Worm (Caenorhabditis elegans) whole organism, young adult: Measurements from ENCODE around the gene K09E4.1.
"Not testable (repeated sequence)": the region's sequence is repeated elsewhere in the genome, so short reads cannot be mapped to it uniquely, and the experiment has no call there.

Source experiments
- B0019.2 ChIP-seq: fragments of 200-800 bp; sonication (Bioruptor generic); conservative IDR thresholded peaks from 2 replicates; pipeline ENCODE4 v1.3.6; 2022; ENCODE audit warnings: missing genetic modification reagents, missing genetic modification characterization, missing compliant biosample characterization
- C06A6.2 ChIP-seq: fragments of 200-800 bp; sonication (Bioruptor generic); conservative IDR thresholded peaks from 2 replicates; pipeline ENCODE4 v1.3.6; 2022; ENCODE audit warnings: missing genetic modification characterization, missing compliant biosample characterization
- D2030.7 ChIP-seq: fragments of 200-800 bp; sonication (Bioruptor generic); IDR thresholded peaks from 2 replicates; pipeline ENCODE4 v1.3.6; 2022; ENCODE audit warnings: missing genetic modification reagents, missing genetic modification characterization, missing compliant biosample characterization
- F33H1.4 ChIP-seq: fragments of 200-800 bp; sonication (Bioruptor generic); IDR thresholded peaks from 2 replicates; pipeline ENCODE4 v1.3.6; 2022; ENCODE audit warnings: missing genetic modification reagents, missing genetic modification characterization, missing compliant biosample characterization
- F49E8.2 ChIP-seq: sonication (generic microtip); optimal IDR thresholded peaks from 3 replicates; lab custom pipeline; 2017; ENCODE audit warnings: missing genetic modification characterization, mild to moderate bottlenecking, missing compliant biosample characterization, antibody characterized with exemption, moderate library complexity; ENCODE audit not compliant: insufficient read depth
- K11D2.4 ChIP-seq: fragments of 200-800 bp; sonication (Bioruptor generic); IDR thresholded peaks from 2 replicates; pipeline ENCODE4 v1.3.6; 2022; ENCODE audit warnings: missing genetic modification reagents, missing genetic modification characterization, missing compliant biosample characterization
- Y53G8AR.9 ChIP-seq: fragments of 200-800 bp; sonication (Bioruptor generic); conservative IDR thresholded peaks from 2 replicates; pipeline ENCODE4 v1.3.6; 2022; ENCODE audit warnings: missing genetic modification reagents, missing genetic modification characterization, missing compliant biosample characterization
- Y56A3A.18 ChIP-seq: fragments of 200-800 bp; sonication (Bioruptor generic); IDR thresholded peaks from 2 replicates; pipeline ENCODE4 v1.3.6; 2022; ENCODE audit warnings: missing genetic modification reagents, missing genetic modification characterization, missing compliant biosample characterization
- Y95B8A.8 ChIP-seq: fragments of 200-800 bp; sonication (Bioruptor generic); IDR thresholded peaks from 2 replicates; pipeline ENCODE4 v1.3.6; 2022; ENCODE audit warnings: missing genetic modification reagents, missing genetic modification characterization, missing compliant biosample characterization
- athp-1 ChIP-seq: sonication (generic microtip); optimal IDR thresholded peaks from 2 replicates; lab custom pipeline; 2017; ENCODE audit warnings: mild to moderate bottlenecking, missing genetic modification characterization, missing compliant biosample characterization
- attf-3 ChIP-seq: fragments of 200-800 bp; sonication (Bioruptor generic); conservative IDR thresholded peaks from 2 replicates; pipeline ENCODE4 v1.3.6; 2022; ENCODE audit warnings: missing genetic modification reagents, missing genetic modification characterization, missing compliant biosample characterization
- attf-5 ChIP-seq: fragments of 200-800 bp; sonication (Bioruptor generic); optimal IDR thresholded peaks from 2 replicates; lab custom pipeline; 2018; ENCODE audit warnings: mild to moderate bottlenecking, missing genetic modification characterization, missing compliant biosample characterization
- bed-2 ChIP-seq: fragments of 200-800 bp; sonication (Bioruptor generic); IDR thresholded peaks from 2 replicates; pipeline ENCODE4 v1.3.6; 2022; ENCODE audit warnings: missing genetic modification reagents, missing genetic modification characterization, missing compliant biosample characterization
- cebp-1 ChIP-seq, 2 experiments: fragments of 200-800 bp in 1 of 2; sonication (Bioruptor generic) in 1 of 2; sonication (generic microtip) in 1 of 2; IDR thresholded peaks in 1 of 2; optimal IDR thresholded peaks in 1 of 2; 2 replicates each; pipeline versions ENCODE4 v1.3.6 to Lab custom; 2017 to 2022; ENCODE audit warnings: missing compliant biosample characterization in 2 of 2, missing genetic modification characterization in 2 of 2, mild to moderate bottlenecking in 1 of 2, missing genetic modification reagents in 1 of 2, moderate library complexity in 1 of 2
- ceh-100 ChIP-seq: fragments of 200-800 bp; sonication (Bioruptor generic); IDR thresholded peaks from 2 replicates; pipeline ENCODE4 v1.3.6; 2022; ENCODE audit warnings: missing genetic modification reagents, missing genetic modification characterization, missing compliant biosample characterization
- dox-1 ChIP-seq: fragments of 200-800 bp; sonication (Bioruptor generic); IDR thresholded peaks from 2 replicates; pipeline ENCODE4 v1.3.6; 2022; ENCODE audit warnings: missing genetic modification reagents, missing genetic modification characterization, missing compliant biosample characterization
- egl-44 ChIP-seq: fragments of 200-800 bp; sonication (Bioruptor generic); IDR thresholded peaks from 2 replicates; pipeline ENCODE4 v1.3.6; 2022; ENCODE audit warnings: missing genetic modification reagents, missing genetic modification characterization, missing compliant biosample characterization
- egrh-3 ChIP-seq: fragments of 200-800 bp; sonication (Bioruptor generic); IDR thresholded peaks from 2 replicates; pipeline ENCODE4 v1.3.6; 2022; ENCODE audit warnings: missing genetic modification reagents, missing genetic modification characterization, missing compliant biosample characterization
- ekl-4 ChIP-seq: fragments of 200-800 bp; sonication (Bioruptor generic); IDR thresholded peaks from 2 replicates; pipeline ENCODE4 v1.3.6; 2022; ENCODE audit warnings: missing genetic modification reagents, missing genetic modification characterization, missing compliant biosample characterization
- hmg-1.2 ChIP-seq: fragments of 200-800 bp; sonication (Bioruptor generic); IDR thresholded peaks from 2 replicates; pipeline ENCODE4 v1.3.6; 2022; ENCODE audit warnings: missing genetic modification reagents, missing genetic modification characterization, missing compliant biosample characterization
- hsf-1 ChIP-seq: fragments of 200-800 bp; sonication (Bioruptor generic); IDR thresholded peaks from 2 replicates; pipeline ENCODE4 v1.3.6; 2022; ENCODE audit warnings: missing genetic modification reagents, missing genetic modification characterization, missing compliant biosample characterization
- lin-35 ChIP-seq, 3 experiments: fragments of 150-350 bp in 2 of 3; sonication (generic microtip) in 1 of 3; optimal IDR thresholded peaks; 2 replicates each; lab custom pipeline; 2014 to 2018; ENCODE audit warnings: missing biosample characterization in 3 of 3, missing genetic modification characterization in 3 of 3, missing genetic modification reagents in 3 of 3
- lin-40 ChIP-seq: sonication (generic microtip); optimal IDR thresholded peaks from 2 replicates; lab custom pipeline; 2016; ENCODE audit warnings: missing genetic modification characterization, mild to moderate bottlenecking, missing compliant biosample characterization, missing genotype, missing genetic modification reagents
- lir-1 ChIP-seq: fragments of 200-800 bp; sonication (Bioruptor generic); conservative IDR thresholded peaks from 2 replicates; pipeline ENCODE4 v1.3.6; 2022; ENCODE audit warnings: missing genetic modification reagents, missing genetic modification characterization, missing compliant biosample characterization
- madf-10 ChIP-seq: sonication (generic microtip); optimal IDR thresholded peaks from 2 replicates; lab custom pipeline; 2016; ENCODE audit warnings: mild to moderate bottlenecking, missing genetic modification characterization, missing compliant biosample characterization
- madf-3 ChIP-seq: fragments of 200-800 bp; sonication (Bioruptor generic); IDR thresholded peaks from 2 replicates; pipeline ENCODE4 v1.3.6; 2022; ENCODE audit warnings: missing genetic modification reagents, missing genetic modification characterization, missing compliant biosample characterization
- madf-6 ChIP-seq: fragments of 200-800 bp; sonication (Bioruptor generic); IDR thresholded peaks from 2 replicates; pipeline ENCODE4 v1.3.6; 2022; ENCODE audit warnings: missing genetic modification reagents, missing genetic modification characterization, missing compliant biosample characterization
- mcd-1 ChIP-seq: fragments of 200-800 bp; sonication (Bioruptor generic); IDR thresholded peaks from 2 replicates; pipeline ENCODE4 v1.3.6; 2022; ENCODE audit warnings: missing genetic modification reagents, missing genetic modification characterization, missing compliant biosample characterization
- nfyb-1 ChIP-seq: fragments of 200-800 bp; sonication (Bioruptor generic); IDR thresholded peaks from 2 replicates; pipeline ENCODE4 v1.3.6; 2022; ENCODE audit warnings: missing genetic modification reagents, missing genetic modification characterization, missing compliant biosample characterization
- nhr-80 ChIP-seq: sonication (generic microtip); optimal IDR thresholded peaks from 2 replicates; lab custom pipeline; 2016; ENCODE audit warnings: missing genetic modification characterization, missing compliant biosample characterization
- pbrm-1 ChIP-seq: fragments of 200-800 bp; sonication (Bioruptor generic); IDR thresholded peaks from 2 replicates; pipeline ENCODE4 v1.3.6; 2022; ENCODE audit warnings: missing genetic modification reagents, missing genetic modification characterization, missing compliant biosample characterization
- rcor-1 ChIP-seq: fragments of 200-800 bp; sonication (Bioruptor generic); IDR thresholded peaks from 2 replicates; pipeline ENCODE4 v1.3.6; 2022; ENCODE audit warnings: missing genetic modification reagents, missing genetic modification characterization, missing compliant biosample characterization
- rpc-1 ChIP-seq, 2 experiments: fragments of 150-350 bp in 1 of 2; sonication (generic microtip) in 1 of 2; optimal IDR thresholded peaks; 2 replicates each; lab custom pipeline; 2014 to 2018; ENCODE audit warnings: missing biosample characterization in 1 of 2, missing genetic modification characterization in 1 of 2, missing genetic modification reagents in 1 of 2, missing genotype in 1 of 2
- snpc-4 ChIP-seq, 5 experiments: fragments of 150-350 bp in 1 of 5; sonication (generic microtip) in 4 of 5; optimal IDR thresholded peaks; 2 replicates each; lab custom pipeline; 2014 to 2018; ENCODE audit warnings: missing genetic modification characterization in 5 of 5, missing biosample characterization in 3 of 5, antibody characterized with exemption in 2 of 5, mild to moderate bottlenecking in 2 of 5, missing compliant biosample characterization in 2 of 5, missing genotype in 2 of 5, moderate library complexity in 2 of 5, missing genetic modification reagents in 1 of 5
- ztf-28 ChIP-seq: fragments of 200-800 bp; sonication (Bioruptor generic); IDR thresholded peaks from 2 replicates; pipeline ENCODE4 v1.3.6; 2022; ENCODE audit warnings: missing genetic modification reagents, missing genetic modification characterization, missing compliant biosample characterization

The K09E4.1 gene

ce11 chrII:14142098-14142554 lies 4.5 kb downstream of the K09E4.1 start, which contains the start of gene cacn-1:
Gene cacn-1 (minus strand): TSS chrII:14142148.
- TF ChIP-seq B0019.2 (GFP tag; lab: Robert Waterston, UW) (0 out of 2 replicates have a peak, but pooled peaks have one; percentile 24), egl-44 (GFP tag; lab: Robert Waterston, UW) (peak; percentile 19; the same call in 1 of the 2 replicates), attf-5 (GFP tag; lab: Kevin White, UChicago) (peak; percentile 37), bed-2 (GFP tag; lab: Robert Waterston, UW) (0 out of 2 replicates have a peak, but pooled peaks have one; percentile 30), athp-1 (peak; percentile 20), rcor-1 (GFP tag; lab: Robert Waterston, UW) (peak; percentile 38; the same call in 1 of the 2 replicates), rpc-1 (optimal IDR thresholded peaks at IDR 0.05; lab: Kevin White, UChicago) (peak; percentile 3), mcd-1 (GFP tag; lab: Robert Waterston, UW) (peak; percentile 90), ekl-4 (GFP tag; lab: Robert Waterston, UW) (peak; percentile 69), ceh-100 (GFP tag; lab: Robert Waterston, UW) (peak; percentile 93), lir-1 (0 out of 2 replicates have a peak, but pooled peaks have one; percentile 14), Y95B8A.8 (GFP tag; lab: Robert Waterston, UW) (peak; percentile 29; the same call in 1 of the 2 replicates), K11D2.4 (GFP tag; lab: Robert Waterston, UW) (peak; percentile 67), dox-1 (GFP tag; lab: Robert Waterston, UW) (peak; percentile 79), madf-3 (GFP tag; lab: Robert Waterston, UW) (peak; percentile 79; the same call in 1 of the 2 replicates), cebp-1 (GFP tag; IDR thresholded peaks at IDR 0.05; lab: Robert Waterston, UW) (0 out of 2 replicates have a peak, but pooled peaks have one; percentile 50), cebp-1 (tag; optimal IDR thresholded peaks at IDR 0.05; lab: Kevin White, UChicago) (peak; percentile 73), ztf-28 (GFP tag; lab: Robert Waterston, UW) (peak; percentile 67; the same call in 1 of the 2 replicates), snpc-4 (tag; optimal IDR thresholded peaks at IDR 0.05; lab: Kevin White, UChicago) (peak in 2 of 4 experiments; percentile 35 to 41), F49E8.2 (peak; percentile 10), D2030.7 (peak; percentile 47; the same call in 1 of the 2 replicates), Y53G8AR.9 (GFP tag; lab: Robert Waterston, UW) (peak; percentile 58; the same call in 1 of the 2 replicates), madf-6 (GFP tag; lab: Robert Waterston, UW) (peak; percentile 34; the same call in 1 of the 2 replicates), C06A6.2 (GFP tag; lab: Robert Waterston, UW) (peak; percentile 84), pbrm-1 (GFP tag; lab: Robert Waterston, UW) (peak; percentile 56; the same call in 1 of the 2 replicates), hsf-1 (GFP tag; lab: Robert Waterston, UW) (0 out of 2 replicates have a peak, but pooled peaks have one; percentile 21), nfyb-1 (peak; percentile 85; the same call in 1 of the 2 replicates), nhr-80 (tag; lab: Kevin White, UChicago) (peak; percentile 8), Y56A3A.18 (0 out of 2 replicates have a peak, but pooled peaks have one; percentile 46), lin-35 (GFP tag; optimal IDR thresholded peaks at IDR 0.05; lab: Kevin White, UChicago) (peak in 1 of 3 experiments; percentile 24), attf-3 (GFP tag; lab: Robert Waterston, UW) (peak; percentile 37; the same call in 1 of the 2 replicates), madf-10 (tag; lab: Kevin White, UChicago) (peak; percentile 39), hmg-1.2 (GFP tag; lab: Robert Waterston, UW) (peak; percentile 62), lin-40 (tag; lab: Kevin White, UChicago) (peak; percentile 71), egrh-3 (peak; percentile 55), F33H1.4 (GFP tag; lab: Robert Waterston, UW) (0 out of 2 replicates have a peak, but pooled peaks have one; percentile 21)
- TF ChIP-seq rpc-1 (tag; optimal IDR thresholded peaks at IDR 0.05; lab: Kevin White, UChicago); snpc-4 (GFP tag; optimal IDR thresholded peaks at IDR 0.05; lab: Kevin White, UChicago): not testable (repeated sequence)
- TF ChIP-seq, all 124 proteins: peak for 35; not testable (repeated sequence) for 89
